Fruit fly (Drosophila melanogaster) whole organism, wandering third instar larva: ENCODE measurements around the gene Acp62F.

Experiments
- CG32264 ChIP-seq: fragments of 200-800 bp; sonication (Bioruptor generic); optimal IDR thresholded peaks from 2 replicates; lab custom pipeline; 2016; ENCODE audit warnings: missing biosample characterization, missing genetic modification characterization
- Dif ChIP-seq: fragments of 200-275, 200-300 bp; sonication (Bioruptor generic); optimal IDR thresholded peaks from 2 replicates; lab custom pipeline; 2018; ENCODE audit warnings: missing biosample characterization, missing genetic modification characterization; ENCODE audit not compliant: partially characterized antibody
- GATAd ChIP-seq: sonication (Bioruptor generic); optimal IDR thresholded peaks from 2 replicates; lab custom pipeline; 2016; ENCODE audit warnings: missing biosample characterization, missing genetic modification characterization
- Myc ChIP-seq: fragments of >200 bp; optimal IDR thresholded peaks from 2 replicates; lab custom pipeline; 2017
- N ChIP-seq: fragments of >200 bp; optimal IDR thresholded peaks from 2 replicates; lab custom pipeline; 2018; ENCODE audit warnings: missing biosample characterization, missing external identifiers, missing genetic modification characterization
- OdsH ChIP-seq: fragments of 200-800 bp; sonication (Bioruptor generic); optimal IDR thresholded peaks from 2 replicates; lab custom pipeline; 2016; ENCODE audit warnings: missing biosample characterization, mild to moderate bottlenecking, missing genetic modification characterization
- Vsx2 ChIP-seq: fragments of 200-300, 225-300 bp; sonication (Bioruptor generic); optimal IDR thresholded peaks from 2 replicates; lab custom pipeline; 2018; ENCODE audit warnings: missing biosample characterization, missing genetic modification characterization; ENCODE audit not compliant: partially characterized antibody
- dsf ChIP-seq: sonication (Bioruptor generic); optimal IDR thresholded peaks from 2 replicates; lab custom pipeline; 2016; ENCODE audit warnings: missing biosample characterization, missing genetic modification characterization, borderline replicate concordance
- ey ChIP-seq: fragments of 200-800 bp; sonication (Bioruptor generic); optimal IDR thresholded peaks from 2 replicates; lab custom pipeline; 2016; ENCODE audit warnings: missing biosample characterization, missing genetic modification characterization
- fru ChIP-seq: fragments of 200-800 bp; sonication (Bioruptor generic); optimal IDR thresholded peaks from 3 replicates; lab custom pipeline; 2016; ENCODE audit warnings: missing biosample characterization, mild to moderate bottlenecking, missing genetic modification characterization
- pan ChIP-seq: fragments of >200 bp; optimal IDR thresholded peaks from 2 replicates; lab custom pipeline; 2017
- psq ChIP-seq: fragments of 200-800 bp; sonication (Bioruptor generic); optimal IDR thresholded peaks from 3 replicates; lab custom pipeline; 2017; ENCODE audit warnings: missing biosample characterization, mild to moderate bottlenecking, missing genetic modification characterization, moderate library complexity
- sv ChIP-seq: fragments of 200-800 bp; sonication (Bioruptor generic); optimal IDR thresholded peaks from 3 replicates; lab custom pipeline; 2016; ENCODE audit warnings: missing biosample characterization, missing genetic modification characterization
- usp ChIP-seq: fragments of >200 bp; optimal IDR thresholded peaks from 2 replicates; lab custom pipeline; 2017; ENCODE audit warnings: missing biosample characterization, missing genetic modification characterization

DNA sequence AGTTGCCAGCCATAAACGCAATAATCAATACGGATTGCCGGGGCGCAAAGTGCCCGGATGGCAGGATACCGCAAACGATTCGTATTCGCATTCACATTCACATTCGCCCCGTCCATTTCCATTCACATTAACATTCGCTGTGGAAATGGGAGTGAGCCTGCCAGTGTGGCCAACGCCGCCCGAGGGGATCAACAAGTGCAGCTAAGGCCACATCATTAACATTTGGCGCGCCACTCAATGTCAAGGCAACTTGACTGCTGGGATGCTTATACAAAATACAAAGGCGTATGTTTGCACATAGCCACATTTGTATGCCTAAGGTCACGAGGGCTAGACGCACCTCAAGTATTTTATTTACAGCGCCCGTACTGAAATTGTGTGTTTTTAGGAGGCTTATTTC is 37.1 kb upstream of the Acp62F start:
- TF ChIP-seq psq (GFP tag; lab: Kevin White, UChicago) (no peak), pan (no peak), N (GFP tag; lab: Kevin White, UChicago) (no peak), OdsH (GFP tag; lab: Kevin White, UChicago) (no peak), fru (GFP tag; lab: Kevin White, UChicago) (no peak), Vsx2 (GFP tag; lab: Kevin White, UChicago) (no peak), Dif (GFP tag; lab: Kevin White, UChicago) (no peak), ey (GFP tag; lab: Kevin White, UChicago) (no peak), sv (GFP tag; lab: Kevin White, UChicago) (no peak), dsf (GFP tag; lab: Kevin White, UChicago) (no peak), CG32264 (GFP tag; lab: Kevin White, UChicago) (no peak), usp (GFP tag; lab: Kevin White, UChicago) (no peak), Myc (lab: Kevin White, UChicago) (no peak), GATAd (GFP tag; lab: Kevin White, UChicago) (no peak)
